Worm (Caenorhabditis elegans): ENCODE results near the gene ugt-8.

The ugt-8 gene

ce11 chrV:4932814-4933213, 29.1 kb downstream of the ugt-8 start, which contains the start of gene C02E7.10:
C02E7.10 (minus strand) TSS chrV:4933045.
- no peak for TF ChIP-seq K12H6.12 (tag; optimal IDR thresholded peaks at IDR 0.05)
- TF ChIP-seq sea-2 (GFP tag; IDR thresholded peaks at IDR 0.05): no peak
- TF ChIP-seq rpc-1 (optimal IDR thresholded peaks at IDR 0.05): no peak
- TF ChIP-seq rpc-1 (tag; optimal IDR thresholded peaks at IDR 0.05): no peak
- no peak for TF ChIP-seq tlf-1 (GFP tag; optimal IDR thresholded peaks at IDR 0.05)
- no peak for TF ChIP-seq ztf-26 (tag; optimal IDR thresholded peaks at IDR 0.05)
- TF ChIP-seq dpl-1 (GFP tag; optimal IDR thresholded peaks at IDR 0.05): no peak
- TF ChIP-seq F57A8.1 (GFP tag; optimal IDR thresholded peaks at IDR 0.05): no peak
- TF ChIP-seq B0261.1 (tag; optimal IDR thresholded peaks at IDR 0.05): no peak
- TF ChIP-seq snpc-1.1 (tag; optimal IDR thresholded peaks at IDR 0.05; ENCODE audit: insufficient read depth): no peak
- no peak for TF ChIP-seq lin-54 (GFP tag; optimal IDR thresholded peaks at IDR 0.05)
- TF ChIP-seq chd-7 (tag; optimal IDR thresholded peaks at IDR 0.05): no peak
- no peak for TF ChIP-seq tbx-9 (tag; optimal IDR thresholded peaks at IDR 0.05; ENCODE audit: borderline replicate concordance)

DNA sequence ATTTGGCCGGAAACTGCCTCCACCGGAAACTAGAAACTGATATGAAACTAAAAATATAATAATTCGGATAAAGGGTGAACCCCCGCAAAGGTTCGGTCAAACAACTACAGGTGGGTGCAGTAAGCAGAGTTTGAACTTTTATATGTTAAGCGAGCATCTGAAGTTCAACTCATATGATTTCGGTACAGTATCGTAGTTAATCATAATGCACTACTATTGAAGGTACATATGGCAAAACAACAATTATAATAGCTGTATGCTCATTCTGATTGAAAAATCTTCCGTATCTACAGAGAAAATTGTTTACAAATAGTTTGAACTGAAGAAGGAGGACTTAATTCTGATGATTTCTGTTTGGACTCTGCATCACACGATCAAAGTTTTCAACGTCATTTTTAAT, 29.5 kb downstream of the ugt-8 start:
- TF ChIP-seq egrh-3 (GFP tag; IDR thresholded peaks at IDR 0.05): no peak
- TF ChIP-seq egl-44 (GFP tag; IDR thresholded peaks at IDR 0.05): no peak
- no peak for TF ChIP-seq B0336.3 (GFP tag; IDR thresholded peaks at IDR 0.05)
- no peak for TF ChIP-seq C06A6.2 (GFP tag; conservative IDR thresholded peaks at IDR 0.05)
- TF ChIP-seq Y53F4B.3 (GFP tag; IDR thresholded peaks at IDR 0.05): no peak
- TF ChIP-seq mcd-1 (GFP tag; IDR thresholded peaks at IDR 0.05): no peak
- no peak for TF ChIP-seq snpc-1.1 (tag; optimal IDR thresholded peaks at IDR 0.05; ENCODE audit: insufficient read depth)
- no peak for TF ChIP-seq F33H1.4 (GFP tag; IDR thresholded peaks at IDR 0.05)
- TF ChIP-seq cebp-2 (GFP tag; IDR thresholded peaks at IDR 0.05): no peak
- TF ChIP-seq ceh-100 (GFP tag; IDR thresholded peaks at IDR 0.05): no peak
- TF ChIP-seq snpc-4 (GFP tag; optimal IDR thresholded peaks at IDR 0.05): no peak
- no peak for TF ChIP-seq snpc-4 (tag; optimal IDR thresholded peaks at IDR 0.05)
- TF ChIP-seq lsy-27 (tag; optimal IDR thresholded peaks at IDR 0.05; ENCODE audit: borderline replicate concordance, insufficient read depth): no peak
- TF ChIP-seq attf-5 (GFP tag; optimal IDR thresholded peaks at IDR 0.05): no peak
- TF ChIP-seq nfya-2 (GFP tag; IDR thresholded peaks at IDR 0.05): no peak
- TF ChIP-seq nfyb-1 (GFP tag; IDR thresholded peaks at IDR 0.05): no peak

ce11 chrV:4934406-4934805, 30.7 kb downstream of the ugt-8 start, which contains the start of gene catp-2:
catp-2 (plus strand) TSS chrV:4934706.
- TF ChIP-seq Y53G8AR.9 (GFP tag; conservative IDR thresholded peaks at IDR 0.05) (no peak), mcd-1 (GFP tag; IDR thresholded peaks at IDR 0.05) (no peak), fkh-3 (tag; optimal IDR thresholded peaks at IDR 0.05) (no peak), Y53F4B.3 (GFP tag; IDR thresholded peaks at IDR 0.05) (no peak)

ce11 chrV:4935096-4935495, 31.4 kb downstream of the ugt-8 start:
- TF ChIP-seq ceh-40 (GFP tag; IDR thresholded peaks at IDR 0.05) (no peak), F55B11.4 (tag; optimal IDR thresholded peaks at IDR 0.05; ENCODE audit: borderline replicate concordance, insufficient read depth) (no peak), F52B5.7 (tag; optimal IDR thresholded peaks at IDR 0.05) (no peak), ztf-6 (GFP tag; IDR thresholded peaks at IDR 0.05) (no peak), sea-2 (GFP tag; IDR thresholded peaks at IDR 0.05) (no peak), snpc-4 (GFP tag; optimal IDR thresholded peaks at IDR 0.05) (no peak), snpc-4 (tag; optimal IDR thresholded peaks at IDR 0.05) (no peak), ccch-3 (GFP tag; optimal IDR thresholded peaks at IDR 0.05) (no peak), somi-1 (GFP tag; optimal IDR thresholded peaks at IDR 0.05) (no peak), hsf-1 (GFP tag; IDR thresholded peaks at IDR 0.05) (no peak), T07F8.4 (tag; optimal IDR thresholded peaks at IDR 0.05) (no peak), K11D2.4 (GFP tag; IDR thresholded peaks at IDR 0.05) (no peak), lir-1 (GFP tag; conservative IDR thresholded peaks at IDR 0.05) (no peak), Y53F4B.3 (GFP tag; IDR thresholded peaks at IDR 0.05) (no peak), ceh-58 (GFP tag; IDR thresholded peaks at IDR 0.05) (no peak), egl-18 (GFP tag; IDR thresholded peaks at IDR 0.05) (no peak), ztf-18 (tag; optimal IDR thresholded peaks at IDR 0.05) (no peak), Y95B8A.8 (GFP tag; IDR thresholded peaks at IDR 0.05) (no peak), zim-3 (tag; optimal IDR thresholded peaks at IDR 0.05) (no peak)

Data from whole organism, young adult.